Worm (Caenorhabditis elegans) whole organism, L2 larva: ENCODE results near the gene srd-9.
A peak's percentile ranks its signal among the peaks of the same experiment; 100 is the strongest.

Source experiments
- C34F6.9 ChIP-seq: fragments of 150-350 bp; optimal IDR thresholded peaks from 2 replicates; lab custom pipeline; 2014; ENCODE audit warnings: missing biosample characterization, missing genetic modification characterization
- F13H6.1 ChIP-seq: sonication (generic microtip); optimal IDR thresholded peaks from 2 replicates; lab custom pipeline; 2016; ENCODE audit warnings: missing genetic modification characterization, missing compliant biosample characterization
- R02D3.7 ChIP-seq: fragments of 150-350 bp; optimal IDR thresholded peaks from 2 replicates; lab custom pipeline; 2014; ENCODE audit warnings: missing biosample characterization, missing genetic modification characterization
- ZK546.5 ChIP-seq: sonication (generic microtip); optimal IDR thresholded peaks from 2 replicates; lab custom pipeline; 2017; ENCODE audit warnings: missing biosample characterization, missing genetic modification characterization
- aly-2 ChIP-seq: fragments of 150-350 bp; optimal IDR thresholded peaks from 2 replicates; lab custom pipeline; 2014; ENCODE audit warnings: missing biosample characterization, missing genetic modification characterization
- ama-1 ChIP-seq: fragments of 150-350 bp; optimal IDR thresholded peaks from 2 replicates; lab custom pipeline; 2018; ENCODE audit warnings: inconsistent platforms
- blmp-1 ChIP-seq: sonication (generic microtip); optimal IDR thresholded peaks from 2 replicates; lab custom pipeline; 2017; ENCODE audit warnings: missing genetic modification characterization, mild to moderate bottlenecking, missing compliant biosample characterization, antibody characterized with exemption, moderate library complexity; ENCODE audit not compliant: insufficient read depth
- ceh-16 ChIP-seq: fragments of 150-350 bp; optimal IDR thresholded peaks from 2 replicates; lab custom pipeline; 2014; ENCODE audit warnings: missing biosample characterization, missing genetic modification characterization
- ceh-82 ChIP-seq: fragments of 150-350 bp; optimal IDR thresholded peaks from 2 replicates; lab custom pipeline; 2014; ENCODE audit warnings: missing biosample characterization, missing genetic modification characterization
- crh-2 ChIP-seq: sonication (generic microtip); optimal IDR thresholded peaks from 2 replicates; lab custom pipeline; 2017; ENCODE audit warnings: missing biosample characterization, missing genetic modification characterization
- dmd-4 ChIP-seq: sonication (generic microtip); optimal IDR thresholded peaks from 2 replicates; lab custom pipeline; 2017; ENCODE audit warnings: missing biosample characterization, missing genetic modification characterization
- elt-3 ChIP-seq: sonication (generic microtip); optimal IDR thresholded peaks from 2 replicates; lab custom pipeline; 2017; ENCODE audit warnings: missing biosample characterization, missing genetic modification characterization
- gmeb-1 ChIP-seq: fragments of 150-350 bp; optimal IDR thresholded peaks from 2 replicates; lab custom pipeline; 2014; ENCODE audit warnings: missing biosample characterization, missing genetic modification characterization
- lin-11 ChIP-seq: fragments of 150-350 bp; sonication (generic microtip); optimal IDR thresholded peaks from 2 replicates; lab custom pipeline; 2014; ENCODE audit warnings: missing biosample characterization, missing genetic modification characterization, inconsistent platforms, mixed read lengths
- lin-13 ChIP-seq: fragments of 150-350 bp; optimal IDR thresholded peaks from 2 replicates; lab custom pipeline; 2014; ENCODE audit warnings: missing biosample characterization, missing genetic modification reagents, missing genetic modification characterization
- lin-39 ChIP-seq: fragments of 150-350 bp; optimal IDR thresholded peaks from 2 replicates; lab custom pipeline; 2014; ENCODE audit warnings: missing biosample characterization, missing genetic modification reagents, missing genetic modification characterization
- lsy-2 ChIP-seq, 2 experiments: fragments of 150-350 bp in 1 of 2; sonication (generic microtip) in 1 of 2; optimal IDR thresholded peaks; 2 replicates each; lab custom pipeline; 2014 to 2017; ENCODE audit warnings: missing biosample characterization in 2 of 2, missing genetic modification characterization in 2 of 2
- mab-5 ChIP-seq: fragments of 150-350 bp; optimal IDR thresholded peaks from 2 replicates; lab custom pipeline; 2014; ENCODE audit warnings: missing biosample characterization, missing genetic modification characterization
- mbf-1 ChIP-seq: sonication (generic microtip); optimal IDR thresholded peaks from 2 replicates; lab custom pipeline; 2017; ENCODE audit warnings: missing biosample characterization, missing genetic modification characterization
- mdl-1 ChIP-seq, 2 experiments: fragments of 150-350 bp in 1 of 2; sonication (generic microtip) in 1 of 2; optimal IDR thresholded peaks; 2 replicates each; lab custom pipeline; 2017; ENCODE audit warnings: missing biosample characterization in 2 of 2, missing genetic modification characterization in 2 of 2
- nhr-10 ChIP-seq: sonication (generic microtip); optimal IDR thresholded peaks from 2 replicates; lab custom pipeline; 2017; ENCODE audit warnings: missing biosample characterization, missing genetic modification characterization
- nhr-11 ChIP-seq: fragments of 150-350 bp; optimal IDR thresholded peaks from 2 replicates; lab custom pipeline; 2014; ENCODE audit warnings: missing biosample characterization, missing genetic modification characterization
- nhr-12 ChIP-seq: fragments of 150-350 bp; optimal IDR thresholded peaks from 2 replicates; lab custom pipeline; 2014; ENCODE audit warnings: missing biosample characterization, missing genetic modification characterization
- nhr-129 ChIP-seq: fragments of 150-350 bp; optimal IDR thresholded peaks from 2 replicates; lab custom pipeline; 2014; ENCODE audit warnings: missing biosample characterization, missing genetic modification characterization
- nhr-21 ChIP-seq: fragments of 150-350 bp; optimal IDR thresholded peaks from 2 replicates; lab custom pipeline; 2014; ENCODE audit warnings: missing biosample characterization, missing genetic modification characterization
- nhr-23 ChIP-seq: fragments of 150-350 bp; optimal IDR thresholded peaks from 2 replicates; lab custom pipeline; 2014; ENCODE audit warnings: missing biosample characterization, missing genetic modification reagents, missing genetic modification characterization
- nhr-237 ChIP-seq: fragments of 150-350 bp; optimal IDR thresholded peaks from 2 replicates; lab custom pipeline; 2014; ENCODE audit warnings: missing biosample characterization, missing genetic modification characterization
- nhr-25 ChIP-seq: fragments of 150-350 bp; sonication (generic microtip); optimal IDR thresholded peaks from 3 replicates; lab custom pipeline; 2014; ENCODE audit warnings: missing biosample characterization, missing genetic modification characterization
- nhr-77 ChIP-seq: fragments of 150-350 bp; optimal IDR thresholded peaks from 2 replicates; lab custom pipeline; 2014; ENCODE audit warnings: missing biosample characterization, missing genetic modification characterization
- peb-1 ChIP-seq: fragments of 150-350 bp; optimal IDR thresholded peaks from 2 replicates; lab custom pipeline; 2014; ENCODE audit warnings: missing biosample characterization, missing genetic modification characterization
- skn-1 ChIP-seq: sonication (generic microtip); optimal IDR thresholded peaks from 2 replicates; lab custom pipeline; 2017; ENCODE audit warnings: missing biosample characterization, missing genetic modification characterization
- sma-3 ChIP-seq: sonication (generic microtip); optimal IDR thresholded peaks from 2 replicates; lab custom pipeline; 2016; ENCODE audit warnings: missing genetic modification reagents, missing genetic modification characterization, missing compliant biosample characterization
- snpc-4 ChIP-seq: fragments of 150-350 bp; optimal IDR thresholded peaks from 2 replicates; lab custom pipeline; 2014; ENCODE audit warnings: missing biosample characterization, missing genetic modification characterization
- unc-39 ChIP-seq: fragments of 150-350 bp; optimal IDR thresholded peaks from 2 replicates; lab custom pipeline; 2014; ENCODE audit warnings: missing biosample characterization, missing genetic modification characterization
- unc-62 ChIP-seq: fragments of 150-350 bp; optimal IDR thresholded peaks from 2 replicates; lab custom pipeline; 2014; ENCODE audit warnings: missing biosample characterization, missing genetic modification reagents, missing genetic modification characterization
- ztf-1 ChIP-seq: fragments of 200-800 bp; sonication (Bioruptor generic); conservative IDR thresholded peaks from 2 replicates; pipeline ENCODE4 v1.3.6; 2022; ENCODE audit warnings: missing genetic modification characterization, missing compliant biosample characterization
- ztf-11 ChIP-seq: sonication (generic microtip); optimal IDR thresholded peaks from 2 replicates; lab custom pipeline; 2017; ENCODE audit warnings: missing biosample characterization, missing genetic modification characterization
- ztf-4 ChIP-seq: fragments of 150-350 bp; optimal IDR thresholded peaks from 2 replicates; lab custom pipeline; 2014; ENCODE audit warnings: missing biosample characterization, missing genetic modification characterization

srd-9 gene

DNA sequence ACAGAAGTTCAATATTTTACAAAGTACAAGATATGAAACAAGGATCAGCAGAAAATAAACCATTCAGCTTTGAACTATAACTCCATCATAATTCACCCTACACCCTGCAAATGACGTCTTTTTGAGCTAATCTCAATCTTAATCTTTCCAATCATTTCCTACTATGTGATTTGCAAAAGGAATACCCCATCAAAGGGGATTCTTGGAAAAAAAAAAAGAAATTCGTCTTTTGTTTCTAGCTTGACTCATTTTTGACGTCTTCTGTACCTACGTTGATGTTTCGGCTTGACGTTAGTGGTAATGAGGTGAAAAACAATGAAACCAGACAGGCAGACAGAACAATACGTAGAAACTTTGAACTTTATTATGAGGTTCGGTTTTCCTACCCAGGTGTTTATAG is 10.6 kb downstream of the srd-9 start:
- TF ChIP-seq unc-62 (GFP tag; lab: Kevin White, UChicago) (no peak), mdl-1 (tag; optimal IDR thresholded peaks at IDR 0.05; lab: Kevin White, UChicago) (no peak), ceh-16 (no peak), elt-3 (no peak), blmp-1 (tag; lab: Kevin White, UChicago) (no peak), lin-39 (no peak), ztf-1 (no peak), sma-3 (GFP tag; lab: Kevin White, UChicago) (no peak), nhr-129 (tag; lab: Kevin White, UChicago) (no peak), nhr-10 (tag; lab: Kevin White, UChicago) (no peak), R02D3.7 (tag; lab: Kevin White, UChicago) (no peak), nhr-12 (tag; lab: Kevin White, UChicago) (no peak), lsy-2 (tag; optimal IDR thresholded peaks at IDR 0.05; lab: Kevin White, UChicago) (no peak)

DNA sequence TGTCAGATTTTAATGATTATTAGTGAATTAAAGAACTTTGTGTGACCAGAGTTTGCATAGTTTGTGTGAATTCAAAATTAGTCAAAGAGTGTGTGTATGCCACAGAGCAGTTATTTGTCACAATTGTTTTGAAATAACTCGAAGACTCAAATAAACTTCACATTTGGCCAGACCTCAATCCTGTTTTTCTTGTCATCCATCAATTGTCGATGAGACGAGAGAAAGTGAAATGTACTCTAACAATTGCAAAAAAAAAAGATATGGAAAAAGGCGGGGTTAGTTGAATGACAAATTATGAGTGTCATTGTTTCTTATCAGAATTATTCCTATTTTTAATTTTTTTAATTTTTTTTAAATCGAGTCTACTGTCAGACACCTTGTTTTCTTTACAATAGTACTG is 13.3 kb downstream of the srd-9 start, which contains the start of gene T09D3.8:
T09D3.8 (plus strand) TSS at position 301 of the 400 bp plus-strand sequence.
- TF ChIP-seq nhr-10 (tag; lab: Kevin White, UChicago) = no peak
- no peak for TF ChIP-seq nhr-21 (tag; lab: Kevin White, UChicago)
- no peak for TF ChIP-seq lin-13
- TF ChIP-seq peb-1 = no peak
- no peak for TF ChIP-seq ztf-4 (tag; lab: Kevin White, UChicago)
- TF ChIP-seq aly-2 = no peak
- TF ChIP-seq unc-62 (GFP tag; lab: Kevin White, UChicago) = no peak
- no peak for TF ChIP-seq mab-5 (tag; lab: Kevin White, UChicago)
- no peak for TF ChIP-seq C34F6.9 (tag; lab: Kevin White, UChicago)
- TF ChIP-seq gmeb-1 (tag; lab: Kevin White, UChicago) = no peak
- no peak for TF ChIP-seq R02D3.7 (tag; lab: Kevin White, UChicago)

DNA sequence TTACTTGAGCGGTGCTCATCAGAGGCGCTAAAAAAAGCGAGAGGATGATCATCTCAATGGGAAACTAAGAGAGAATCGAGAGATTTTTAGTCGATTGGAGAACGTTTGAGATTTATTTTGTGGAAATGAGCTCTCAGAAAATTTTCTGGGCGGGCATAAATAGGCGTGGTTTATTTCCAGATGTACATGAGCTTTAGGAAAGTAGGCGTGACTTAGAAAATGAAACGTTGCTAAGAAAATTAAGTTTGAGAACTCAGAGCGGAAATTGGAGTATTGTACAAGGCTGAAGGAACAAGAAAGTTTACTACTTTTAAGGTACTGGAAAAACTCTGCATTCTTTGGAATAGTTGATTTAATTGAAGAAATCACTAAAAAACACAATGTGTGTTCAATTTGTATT is 17.2 kb downstream of the srd-9 start, which contains the start of gene T09D3.9:
T09D3.9 (minus strand) TSS at position 101 of the 400 bp plus-strand sequence.
- TF ChIP-seq dmd-4 (tag; lab: Kevin White, UChicago) = no peak
- TF ChIP-seq nhr-12 (tag; lab: Kevin White, UChicago) = no peak
- no peak for TF ChIP-seq nhr-77 (tag; lab: Kevin White, UChicago)
- no peak for TF ChIP-seq snpc-4
- TF ChIP-seq nhr-11 (tag; lab: Kevin White, UChicago) = no peak
- no peak for TF ChIP-seq ztf-11 (tag; lab: Kevin White, UChicago)
- TF ChIP-seq lin-11 (tag; lab: Kevin White, UChicago) = no peak
- TF ChIP-seq ztf-1 = no peak
- TF ChIP-seq lin-39 = no peak
- TF ChIP-seq C34F6.9 (tag; lab: Kevin White, UChicago) = no peak
- no peak for TF ChIP-seq sma-3 (GFP tag; lab: Kevin White, UChicago)
- TF ChIP-seq ama-1 (lab: Kevin White, UChicago) = no peak
- no peak for TF ChIP-seq skn-1
- no peak for TF ChIP-seq aly-2
- no peak for TF ChIP-seq nhr-237 (tag; lab: Kevin White, UChicago)
- TF ChIP-seq nhr-21 (tag; lab: Kevin White, UChicago) = no peak
- no peak for TF ChIP-seq nhr-129 (tag; lab: Kevin White, UChicago)
- TF ChIP-seq unc-39 (tag; lab: Kevin White, UChicago) = no peak
- TF ChIP-seq ztf-4 (tag; lab: Kevin White, UChicago) = no peak
- TF ChIP-seq ceh-82 = no peak

DNA sequence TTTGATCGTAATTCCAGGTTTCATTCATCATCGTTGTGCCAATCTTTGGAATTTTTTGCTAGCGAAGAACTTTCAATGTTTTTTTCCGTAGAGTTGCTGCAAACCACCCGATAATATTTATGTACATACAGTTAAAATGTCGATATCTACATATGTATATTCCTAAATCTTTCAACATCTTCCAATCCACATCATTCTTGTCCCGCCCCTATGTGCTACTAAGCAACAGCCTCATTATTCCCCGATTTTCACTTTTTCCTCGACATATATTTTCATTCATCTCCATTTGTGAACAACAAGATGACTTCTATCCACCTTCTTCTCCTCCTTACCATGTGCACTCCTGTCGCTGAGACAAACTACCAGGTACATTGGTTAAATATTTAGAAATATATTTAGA is 20.5 kb downstream of the srd-9 start, which contains the start of gene C35A11.3:
C35A11.3 (plus strand) TSS at position 301 of the 400 bp plus-strand sequence.
- no peak for TF ChIP-seq blmp-1 (tag; lab: Kevin White, UChicago)
- no peak for TF ChIP-seq aly-2
- no peak for TF ChIP-seq snpc-4
- no peak for TF ChIP-seq mbf-1 (tag; lab: Kevin White, UChicago)
- no peak for TF ChIP-seq ZK546.5 (tag; lab: Kevin White, UChicago)
- no peak for TF ChIP-seq ceh-82
- no peak for TF ChIP-seq mdl-1 (tag; optimal IDR thresholded peaks at IDR 0.05; lab: Kevin White, UChicago)
- no peak for TF ChIP-seq crh-2

DNA sequence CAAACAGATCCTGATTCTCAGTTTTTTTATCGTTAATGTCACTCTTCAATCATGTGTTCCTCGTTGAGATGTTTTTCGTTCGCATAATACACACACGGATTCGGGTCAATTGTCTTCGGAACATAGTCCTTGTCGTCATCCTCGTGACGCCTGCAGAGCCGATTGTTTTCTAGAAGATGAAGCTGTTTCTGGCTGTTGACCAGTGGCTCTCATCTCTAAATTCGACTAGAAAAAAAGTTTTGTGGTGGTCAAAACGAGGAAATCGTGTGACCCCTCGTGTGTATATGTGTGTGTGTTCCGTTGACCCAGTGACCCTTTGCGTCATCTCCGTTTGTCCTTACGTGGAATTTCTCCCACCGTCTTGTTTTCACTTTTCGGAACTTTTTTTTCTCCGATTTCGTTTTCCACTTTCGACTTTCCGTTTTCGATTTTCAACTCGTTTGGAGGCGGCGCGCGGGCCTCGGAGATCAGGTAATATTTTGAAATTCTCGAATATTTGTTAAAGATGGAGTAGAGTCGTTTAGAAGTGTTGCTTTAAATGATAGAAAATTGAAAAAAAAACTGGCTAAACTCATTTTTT is 34.4 kb downstream of the srd-9 start, which contains the start of gene C35A11.2:
C35A11.2 (plus strand) TSS at position 386 of the 580 bp plus-strand sequence.
- TF ChIP-seq F13H6.1 (tag; lab: Kevin White, UChicago) (no peak), nhr-25 (tag; lab: Kevin White, UChicago) (no peak), dmd-4 (tag; lab: Kevin White, UChicago) (no peak), unc-62 (GFP tag; lab: Kevin White, UChicago) (no peak), nhr-23 (tag; lab: Kevin White, UChicago) (no peak), R02D3.7 (tag; lab: Kevin White, UChicago) (no peak), nhr-21 (tag; lab: Kevin White, UChicago) (peak; percentile 18), lin-13 (no peak), blmp-1 (tag; lab: Kevin White, UChicago) (peak; percentile 80), nhr-11 (tag; lab: Kevin White, UChicago) (no peak)
- TF ChIP-seq, all 48 proteins: peak for 2
